Fruit fly (Drosophila melanogaster) S2 (cell line): ENCODE measurements around the gene Orc5.

ENCODE experiments used
- CG8478 ChIP-seq: fragments of >200 bp; optimal IDR thresholded peaks from 2 replicates; lab custom pipeline; 2018
- CTCF ChIP-seq, 2 experiments: fragments of >200 bp; optimal IDR thresholded peaks; 2 replicates each; lab custom pipeline; 2018

- TF ChIP-seq CG8478: no peak
- TF ChIP-seq CTCF (optimal IDR thresholded peaks at IDR 0.05; lab: Kevin White, UChicago): no peak
Measured at dm6 chr2L:13846239-13846802, 16.7 kb downstream of the Orc5 start, which contains the start of gene CG7916.
